Worm (Caenorhabditis elegans) whole organism, mixed stage, embryonic: ENCODE measurements around the gene moma-1.

Source experiments
- elt-1 ChIP-seq: sonication (generic microtip); optimal IDR thresholded peaks from 2 replicates; lab custom pipeline; 2017; ENCODE audit warnings: missing genetic modification characterization, mild to moderate bottlenecking, missing compliant biosample characterization, antibody characterized with exemption, moderate library complexity, borderline replicate concordance; ENCODE audit not compliant: insufficient read depth
- snpc-4 ChIP-seq: fragments of 150-350 bp; optimal IDR thresholded peaks from 2 replicates; lab custom pipeline; 2014; ENCODE audit warnings: missing biosample characterization, missing genetic modification characterization

DNA sequence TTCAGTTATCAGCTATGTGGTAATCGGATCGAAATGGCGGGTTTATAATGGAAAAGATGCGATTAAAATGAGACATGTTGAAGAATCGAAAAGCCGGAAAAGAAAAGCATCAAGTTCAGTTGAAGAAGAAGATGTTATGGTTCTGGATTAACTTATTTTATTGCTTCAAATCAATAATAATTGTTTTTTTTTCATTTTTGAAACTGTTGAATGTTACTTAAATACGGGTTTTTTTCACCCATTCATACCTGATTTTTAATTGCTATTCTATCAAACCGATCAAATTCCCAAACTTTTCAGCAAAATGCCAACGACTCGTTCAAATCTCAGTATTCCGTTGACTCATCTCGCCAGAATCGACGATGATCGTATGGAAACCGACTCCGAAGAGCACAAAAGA lies 7.7 kb upstream of the moma-1 start, which contains the start of gene exos-4.2:
- TF ChIP-seq elt-1 (tag; lab: Kevin White, UChicago) = no peak
- TF ChIP-seq snpc-4 (tag; lab: Kevin White, UChicago) = no peak
